Worm (Caenorhabditis elegans) whole organism, L1 larva: ENCODE data around the gene F26D11.12.
A peak's percentile ranks its signal among the peaks of the same experiment; 100 is the strongest.

Experiments used
- C16A3.4 ChIP-seq: fragments of 150-350 bp; optimal IDR thresholded peaks from 2 replicates; lab custom pipeline; 2014; ENCODE audit warnings: missing biosample characterization, missing genetic modification characterization
- C34B4.2 ChIP-seq: sonication (generic microtip); optimal IDR thresholded peaks from 2 replicates; lab custom pipeline; 2017; ENCODE audit warnings: mild to moderate bottlenecking, missing genetic modification characterization, missing compliant biosample characterization
- Y116A8C.19 ChIP-seq: sonication (generic microtip); optimal IDR thresholded peaks from 2 replicates; lab custom pipeline; 2016; ENCODE audit warnings: missing compliant biosample characterization, missing genetic modification characterization, borderline replicate concordance
- aha-1 ChIP-seq: fragments of 150-350 bp; optimal IDR thresholded peaks from 2 replicates; lab custom pipeline; 2014; ENCODE audit warnings: missing biosample characterization, missing genetic modification characterization
- alr-1 ChIP-seq: fragments of 200-800 bp; sonication (Bioruptor generic); optimal IDR thresholded peaks from 2 replicates; lab custom pipeline; 2018; ENCODE audit warnings: borderline replicate concordance, mild to moderate bottlenecking, missing genetic modification characterization, missing compliant biosample characterization
- ama-1 ChIP-seq: fragments of 150-350 bp; optimal IDR thresholded peaks from 2 replicates; lab custom pipeline; 2014
- blmp-1 ChIP-seq: fragments of 150-350 bp; optimal IDR thresholded peaks from 2 replicates; lab custom pipeline; 2014; ENCODE audit warnings: missing biosample characterization, missing genetic modification characterization
- ceh-63 ChIP-seq: fragments of 200-800 bp; sonication (Bioruptor generic); optimal IDR thresholded peaks from 2 replicates; lab custom pipeline; 2018; ENCODE audit warnings: mild to moderate bottlenecking, missing genetic modification characterization, missing compliant biosample characterization
- ceh-8 ChIP-seq: fragments of 200-800 bp; sonication (Bioruptor generic); optimal IDR thresholded peaks from 2 replicates; lab custom pipeline; 2018; ENCODE audit warnings: mild to moderate bottlenecking, missing genetic modification characterization, moderate library complexity, missing compliant biosample characterization
- ceh-82 ChIP-seq, 3 experiments: fragments of 150-350 bp in 1 of 3; sonication (generic microtip) in 2 of 3; optimal IDR thresholded peaks; 2 replicates each; lab custom pipeline; 2014 to 2017; ENCODE audit warnings: missing biosample characterization in 3 of 3, missing genetic modification characterization in 3 of 3
- ceh-90 ChIP-seq: sonication (generic microtip); optimal IDR thresholded peaks from 2 replicates; lab custom pipeline; 2016; ENCODE audit warnings: missing genetic modification characterization, missing compliant biosample characterization
- dpl-1 ChIP-seq, 3 experiments: fragments of 150-350 bp in 2 of 3; sonication (generic microtip) in 1 of 3; optimal IDR thresholded peaks; 2 replicates each; lab custom pipeline; 2014 to 2017; ENCODE audit warnings: missing biosample characterization in 3 of 3, missing genetic modification characterization in 3 of 3, missing genetic modification reagents in 3 of 3
- efl-1 ChIP-seq, 4 experiments: fragments of 150-350 bp; optimal IDR thresholded peaks in 3 of 4; peaks in 1 of 4; 1 replicate in 1 of 4; 2 replicates in 3 of 4; lab custom pipeline; 2014; ENCODE audit warnings: missing biosample characterization in 2 of 4, missing genetic modification characterization in 2 of 4, missing genetic modification reagents in 2 of 4
- egl-13 ChIP-seq: sonication (generic microtip); optimal IDR thresholded peaks from 2 replicates; lab custom pipeline; 2016; ENCODE audit warnings: missing genotype, missing genetic modification reagents, missing genetic modification characterization, missing compliant biosample characterization
- ets-5 ChIP-seq: fragments of 200-800 bp; sonication (Bioruptor generic); IDR thresholded peaks from 2 replicates; pipeline ENCODE4 v1.3.6; 2022; ENCODE audit warnings: missing genetic modification characterization, missing compliant biosample characterization
- grh-1 ChIP-seq: fragments of 200-800 bp; sonication (Bioruptor generic); IDR thresholded peaks from 2 replicates; pipeline ENCODE4 v1.3.6; 2022; ENCODE audit warnings: missing genetic modification reagents, missing genetic modification characterization, missing compliant biosample characterization
- hlh-17 ChIP-seq: fragments of 200-800 bp; sonication (Bioruptor generic); optimal IDR thresholded peaks from 2 replicates; lab custom pipeline; 2018; ENCODE audit warnings: missing genetic modification characterization, mild to moderate bottlenecking, missing compliant biosample characterization, moderate library complexity, borderline replicate concordance
- hlh-4 ChIP-seq: sonication (generic microtip); optimal IDR thresholded peaks from 2 replicates; lab custom pipeline; 2016; ENCODE audit warnings: mild to moderate bottlenecking, missing genetic modification characterization, missing compliant biosample characterization
- hpl-2 ChIP-seq: fragments of 150-350 bp; optimal IDR thresholded peaks from 2 replicates; lab custom pipeline; 2014; ENCODE audit warnings: missing biosample characterization, missing genetic modification reagents, missing genetic modification characterization
- irx-1 ChIP-seq: sonication (generic microtip); optimal IDR thresholded peaks from 2 replicates; lab custom pipeline; 2016; ENCODE audit warnings: missing genetic modification characterization, missing compliant biosample characterization
- jun-1 ChIP-seq: fragments of 150-350 bp; optimal IDR thresholded peaks from 2 replicates; lab custom pipeline; 2014; ENCODE audit warnings: missing biosample characterization, missing genetic modification reagents, missing genetic modification characterization
- lin-13 ChIP-seq: fragments of 150-350 bp; optimal IDR thresholded peaks from 2 replicates; lab custom pipeline; 2014; ENCODE audit warnings: missing biosample characterization, missing genetic modification reagents, missing genetic modification characterization
- lin-35 ChIP-seq, 2 experiments: fragments of 150-350 bp; optimal IDR thresholded peaks; 2 replicates each; lab custom pipeline; 2014; ENCODE audit warnings: missing biosample characterization in 2 of 2, missing genetic modification characterization in 2 of 2, missing genetic modification reagents in 2 of 2
- lin-39 ChIP-seq: fragments of 150-350 bp; optimal IDR thresholded peaks from 2 replicates; lab custom pipeline; 2014; ENCODE audit warnings: missing biosample characterization, missing genetic modification reagents, missing genetic modification characterization
- lir-3 ChIP-seq: sonication (generic microtip); optimal IDR thresholded peaks from 2 replicates; lab custom pipeline; 2016; ENCODE audit warnings: mild to moderate bottlenecking, missing genetic modification characterization, moderate library complexity, missing compliant biosample characterization; ENCODE audit not compliant: poor library complexity
- lsy-2 ChIP-seq, 2 experiments: fragments of 150-350 bp; optimal IDR thresholded peaks; 2 replicates each; lab custom pipeline; 2014; ENCODE audit warnings: missing biosample characterization in 2 of 2, missing genetic modification characterization in 2 of 2
- mab-9 ChIP-seq: fragments of 200-800 bp; sonication (Bioruptor generic); IDR thresholded peaks from 2 replicates; pipeline ENCODE4 v1.3.6; 2022; ENCODE audit warnings: missing genetic modification reagents, missing genetic modification characterization, missing compliant biosample characterization
- mdl-1 ChIP-seq, 2 experiments: fragments of 150-350 bp; optimal IDR thresholded peaks; 2 replicates each; lab custom pipeline; 2014 to 2017; ENCODE audit warnings: missing biosample characterization in 2 of 2, missing genetic modification characterization in 2 of 2, inconsistent platforms in 1 of 2
- mef-2 ChIP-seq: fragments of 150-350 bp; optimal IDR thresholded peaks from 2 replicates; lab custom pipeline; 2014; ENCODE audit warnings: missing biosample characterization, missing genetic modification characterization
- nhr-12 ChIP-seq: sonication (generic microtip); optimal IDR thresholded peaks from 2 replicates; lab custom pipeline; 2017; ENCODE audit warnings: missing biosample characterization, missing genetic modification characterization
- nhr-237 ChIP-seq: fragments of 150-350 bp; optimal IDR thresholded peaks from 2 replicates; lab custom pipeline; 2014; ENCODE audit warnings: missing biosample characterization, missing genetic modification characterization
- nhr-47 ChIP-seq: sonication (generic microtip); optimal IDR thresholded peaks from 2 replicates; lab custom pipeline; 2016; ENCODE audit warnings: mild to moderate bottlenecking, missing genetic modification characterization, moderate library complexity, missing compliant biosample characterization
- nhr-76 ChIP-seq: sonication (generic microtip); optimal IDR thresholded peaks from 2 replicates; lab custom pipeline; 2017; ENCODE audit warnings: missing biosample characterization, missing genetic modification characterization
- pag-3 ChIP-seq: sonication (generic microtip); optimal IDR thresholded peaks from 2 replicates; lab custom pipeline; 2017; ENCODE audit warnings: missing genetic modification characterization, mild to moderate bottlenecking, missing compliant biosample characterization, antibody characterized with exemption, borderline replicate concordance; ENCODE audit not compliant: insufficient read depth
- pqm-1 ChIP-seq: sonication (generic microtip); optimal IDR thresholded peaks from 3 replicates; lab custom pipeline; 2017; ENCODE audit warnings: missing biosample characterization, missing genetic modification characterization
- rnt-1 ChIP-seq: sonication (generic microtip); optimal IDR thresholded peaks from 2 replicates; lab custom pipeline; 2016; ENCODE audit warnings: mild to moderate bottlenecking, missing genetic modification characterization, moderate library complexity, missing compliant biosample characterization
- skn-1 ChIP-seq: fragments of 150-350 bp; optimal IDR thresholded peaks from 2 replicates; lab custom pipeline; 2014; ENCODE audit warnings: missing biosample characterization, missing genetic modification characterization
- snu-23 ChIP-seq: sonication (generic microtip); optimal IDR thresholded peaks from 2 replicates; lab custom pipeline; 2016; ENCODE audit warnings: missing genetic modification characterization, missing compliant biosample characterization
- sox-4 ChIP-seq: sonication (generic microtip); optimal IDR thresholded peaks from 2 replicates; lab custom pipeline; 2016; ENCODE audit warnings: missing genetic modification characterization, missing compliant biosample characterization
- sup-37 ChIP-seq: fragments of 200-800 bp; sonication (Bioruptor generic); optimal IDR thresholded peaks from 2 replicates; lab custom pipeline; 2018; ENCODE audit warnings: mild to moderate bottlenecking, missing genetic modification characterization, missing compliant biosample characterization
- swsn-7 ChIP-seq: sonication (generic microtip); optimal IDR thresholded peaks from 2 replicates; lab custom pipeline; 2016; ENCODE audit warnings: missing genetic modification characterization, missing compliant biosample characterization
- tlp-1 ChIP-seq: fragments of 150-350 bp; optimal IDR thresholded peaks from 2 replicates; lab custom pipeline; 2014; ENCODE audit warnings: missing biosample characterization, missing genetic modification characterization
- unc-130 ChIP-seq: fragments of 150-350 bp; optimal IDR thresholded peaks from 2 replicates; lab custom pipeline; 2017; ENCODE audit warnings: missing biosample characterization, missing genetic modification characterization, inconsistent platforms
- unc-30 ChIP-seq: sonication (generic microtip); optimal IDR thresholded peaks from 2 replicates; lab custom pipeline; 2017; ENCODE audit warnings: missing biosample characterization, missing genetic modification characterization
- unc-86 ChIP-seq: sonication (generic microtip); optimal IDR thresholded peaks from 2 replicates; lab custom pipeline; 2016; ENCODE audit warnings: missing genetic modification characterization, missing compliant biosample characterization
- vab-15 ChIP-seq: sonication (generic microtip); optimal IDR thresholded peaks from 2 replicates; lab custom pipeline; 2017; ENCODE audit warnings: missing genotype, mild to moderate bottlenecking, missing genetic modification characterization, missing compliant biosample characterization
- zag-1 ChIP-seq: fragments of 150-350 bp; optimal IDR thresholded peaks from 2 replicates; lab custom pipeline; 2014; ENCODE audit warnings: missing biosample characterization, missing genetic modification characterization
- zip-4 ChIP-seq: fragments of 200-800 bp; sonication (Bioruptor generic); optimal IDR thresholded peaks from 2 replicates; lab custom pipeline; 2018; ENCODE audit warnings: mild to moderate bottlenecking, missing genetic modification characterization, moderate library complexity, missing compliant biosample characterization

Gene F26D11.12

ce11 chrV:7955168-7955567, at the start of gene F26D11.12:
F26D11.12 (minus strand) TSS chrV:7955312.
- TF ChIP-seq Y116A8C.19 (tag; lab: Kevin White, UChicago) (no peak), skn-1 (tag; lab: Kevin White, UChicago) (peak; percentile 62), mab-9 (no peak), ets-5 (GFP tag; lab: Robert Waterston, UW) (no peak), dpl-1 (GFP tag; optimal IDR thresholded peaks at IDR 0.05; lab: Kevin White, UChicago) (peak; percentile 44 to 73 (median 66)), sup-37 (GFP tag; lab: Kevin White, UChicago) (no peak), lsy-2 (tag; optimal IDR thresholded peaks at IDR 0.05; lab: Kevin White, UChicago) (peak in 1 of 2 experiments; percentile 44), efl-1 (optimal IDR thresholded peaks at IDR 0.05; lab: Kevin White, UChicago) (peak; percentile 56 to 66), efl-1 (GFP tag; optimal IDR thresholded peaks at IDR 0.05 in 1 of 2; lab: Kevin White, UChicago) (peak; percentile 68 to 98), tlp-1 (tag; lab: Kevin White, UChicago) (no peak), sox-4 (no peak), C16A3.4 (tag; lab: Kevin White, UChicago) (peak; percentile 15), unc-30 (tag; lab: Kevin White, UChicago) (no peak), lin-35 (GFP tag; optimal IDR thresholded peaks at IDR 0.05; lab: Kevin White, UChicago) (peak; percentile 22 to 86), unc-130 (tag; lab: Kevin White, UChicago) (no peak), zip-4 (peak; percentile 38), ceh-82 (tag; optimal IDR thresholded peaks at IDR 0.05; lab: Kevin White, UChicago) (peak in 1 of 3 experiments; percentile 4)

- no peak for TF ChIP-seq hlh-17 (GFP tag; lab: Kevin White, UChicago)
- TF ChIP-seq nhr-47: peak; percentile 86
- no peak for TF ChIP-seq hpl-2 (GFP tag; lab: Kevin White, UChicago)
- peak; percentile 66 to 68 for TF ChIP-seq efl-1 (optimal IDR thresholded peaks at IDR 0.05; lab: Kevin White, UChicago)
- peak; percentile 50 to 96 for TF ChIP-seq efl-1 (GFP tag; optimal IDR thresholded peaks at IDR 0.05 in 1 of 2; lab: Kevin White, UChicago)
- TF ChIP-seq zag-1: peak; percentile 72
- peak; percentile 77 for TF ChIP-seq irx-1 (tag; lab: Kevin White, UChicago)
- TF ChIP-seq rnt-1 (tag; lab: Kevin White, UChicago): peak; percentile 70
- no peak for TF ChIP-seq C34B4.2 (tag; lab: Kevin White, UChicago)
- TF ChIP-seq grh-1 (GFP tag; lab: Robert Waterston, UW): no peak
- TF ChIP-seq ama-1 (lab: Kevin White, UChicago): no peak
- TF ChIP-seq C16A3.4 (tag; lab: Kevin White, UChicago): peak; percentile 73
- no peak for TF ChIP-seq alr-1 (tag; lab: Kevin White, UChicago)
- TF ChIP-seq mab-9: 0 out of 2 replicates have a peak, but pooled peaks have one; percentile 17
- peak; percentile 47 for TF ChIP-seq skn-1 (tag; lab: Kevin White, UChicago)
- no peak for TF ChIP-seq ceh-90
- TF ChIP-seq ceh-8 (GFP tag; lab: Kevin White, UChicago): peak; percentile 22
- TF ChIP-seq lin-13 (GFP tag; lab: Kevin White, UChicago): peak; percentile 50
- TF ChIP-seq nhr-237 (tag; lab: Kevin White, UChicago): no peak
- peak; percentile 48 for TF ChIP-seq jun-1 (tag; lab: Kevin White, UChicago)
- TF ChIP-seq ceh-63 (GFP tag; lab: Kevin White, UChicago): no peak
- TF ChIP-seq nhr-76 (tag; lab: Kevin White, UChicago): no peak
- TF ChIP-seq Y116A8C.19 (tag; lab: Kevin White, UChicago): no peak
- peak; percentile 51 for TF ChIP-seq lin-39 (tag; lab: Kevin White, UChicago)
- peak; percentile 70 for TF ChIP-seq mef-2 (tag; lab: Kevin White, UChicago)
- TF ChIP-seq egl-13 (tag; lab: Kevin White, UChicago): peak; percentile 73
- peak; percentile 75 for TF ChIP-seq pag-3
- peak; percentile 17 to 79 for TF ChIP-seq mdl-1 (tag; optimal IDR thresholded peaks at IDR 0.05; lab: Kevin White, UChicago)
- no peak for TF ChIP-seq aha-1 (tag; lab: Kevin White, UChicago)
- TF ChIP-seq unc-86: peak; percentile 90
- no peak for TF ChIP-seq hlh-4
- peak; percentile 83 for TF ChIP-seq swsn-7
- peak; percentile 81 for TF ChIP-seq snu-23 (GFP tag; lab: Kevin White, UChicago)
- TF ChIP-seq vab-15: no peak
- peak; percentile 96 for TF ChIP-seq blmp-1 (tag; lab: Kevin White, UChicago)
- no peak for TF ChIP-seq nhr-12 (tag; lab: Kevin White, UChicago)
- no peak for TF ChIP-seq sox-4
- peak; percentile 70 for TF ChIP-seq lir-3
- TF ChIP-seq unc-30 (tag; lab: Kevin White, UChicago): no peak
- TF ChIP-seq pqm-1: no peak
These were observed 45.9 kb upstream of the F26D11.12 start, which contains the start of gene Y97E10AR.1 for ce11 chrV:8000929-8001513. Y97E10AR.1 (plus strand) TSS chrV:8001463.
